In the genomic region with DNA sequence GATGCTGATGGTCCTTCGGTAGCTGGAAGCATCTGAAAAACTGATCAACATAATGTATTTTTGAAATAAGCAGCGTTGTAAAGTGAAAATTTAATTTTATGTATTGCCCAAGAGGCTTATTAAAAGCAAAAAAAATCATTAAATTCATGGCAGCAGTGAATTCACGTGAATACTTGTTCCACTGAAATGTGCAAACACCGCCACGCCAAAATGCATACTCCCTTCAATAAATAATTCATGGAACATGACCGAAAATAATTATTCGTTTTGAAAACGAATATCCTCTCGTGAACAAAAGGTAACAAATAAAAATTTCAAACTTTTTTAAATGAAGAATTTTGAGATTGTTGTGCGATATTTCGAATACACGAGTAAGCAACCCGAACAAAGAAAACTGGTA, we compare ENCODE assay signal across 2 worm cellular contexts.
TF ChIP-seq lines count a peak whose summit lies in the region.

TSS of gene F08F8.10 (minus strand) at position 38 of the 400 bp plus-strand sequence.

TF ChIP-seq in whole organism, L1 larva, 84 proteins besides CTCF, POLR2A, EP300 and RAD21 (continued from another document):
- peak; percentile 24 for TF ChIP-seq C16A3.4 (tag; optimal IDR thresholded peaks at IDR 0.05; lab: Kevin White, UChicago)
- TF ChIP-seq unc-30 (tag; optimal IDR thresholded peaks at IDR 0.05; lab: Kevin White, UChicago), result no peak
- TF ChIP-seq ceh-63 (GFP tag; optimal IDR thresholded peaks at IDR 0.05; lab: Kevin White, UChicago), result no peak
- no peak for TF ChIP-seq ceh-88 (GFP tag; IDR thresholded peaks at IDR 0.05; lab: Robert Waterston, UW)
- no peak for TF ChIP-seq fkh-8 (tag; optimal IDR thresholded peaks at IDR 0.05; lab: Kevin White, UChicago)
- TF ChIP-seq unc-130 (tag; optimal IDR thresholded peaks at IDR 0.05; lab: Kevin White, UChicago), result peak; percentile 33
- peak; percentile 92 for TF ChIP-seq unc-86 (tag; optimal IDR thresholded peaks at IDR 0.05; lab: Kevin White, UChicago)
- peak in 1 of 3 experiments; percentile 18 for TF ChIP-seq ceh-82 (tag; optimal IDR thresholded peaks at IDR 0.05; lab: Kevin White, UChicago)
- TF ChIP-seq nhr-28 (tag; optimal IDR thresholded peaks at IDR 0.05; lab: Kevin White, UChicago), result no peak
- TF ChIP-seq fkh-10 (GFP tag; optimal IDR thresholded peaks at IDR 0.05; lab: Kevin White, UChicago), result no peak
- TF ChIP-seq F16B12.6 (tag; optimal IDR thresholded peaks at IDR 0.05; lab: Kevin White, UChicago), result peak; percentile 92
- TF ChIP-seq xbp-1 (tag; optimal IDR thresholded peaks at IDR 0.05; lab: Kevin White, UChicago), result peak; percentile 35
- peak; percentile 4; the same call in 1 of the 2 replicates for TF ChIP-seq isw-1 (GFP tag; IDR thresholded peaks at IDR 0.05; lab: Robert Waterston, UW)
- TF ChIP-seq sup-37 (GFP tag; optimal IDR thresholded peaks at IDR 0.05; lab: Kevin White, UChicago), result no peak
- TF ChIP-seq egl-27 (tag; optimal IDR thresholded peaks at IDR 0.05; lab: Kevin White, UChicago), result no peak
- peak; percentile 63 to 64 for TF ChIP-seq lsy-2 (tag; optimal IDR thresholded peaks at IDR 0.05; lab: Kevin White, UChicago)
- no peak for TF ChIP-seq fkh-4 (tag; optimal IDR thresholded peaks at IDR 0.05; lab: Kevin White, UChicago; ENCODE audit: borderline replicate concordance)
- TF ChIP-seq sptf-1 (tag; optimal IDR thresholded peaks at IDR 0.05; lab: Kevin White, UChicago), result no peak
- TF ChIP-seq tbx-2 (tag; optimal IDR thresholded peaks at IDR 0.05; lab: Kevin White, UChicago), result peak; percentile 9
- no peak for TF ChIP-seq ceh-8 (GFP tag; optimal IDR thresholded peaks at IDR 0.05; lab: Kevin White, UChicago)
- no peak for TF ChIP-seq nhr-237 (tag; optimal IDR thresholded peaks at IDR 0.05; lab: Kevin White, UChicago)
- TF ChIP-seq dpl-1 (GFP tag; optimal IDR thresholded peaks at IDR 0.05; lab: Kevin White, UChicago), result peak; percentile 33 to 65 (median 47)
- peak; percentile 51 for TF ChIP-seq nhr-20 (tag; optimal IDR thresholded peaks at IDR 0.05; lab: Kevin White, UChicago)
- TF ChIP-seq ces-1 (GFP tag; optimal IDR thresholded peaks at IDR 0.05; lab: Kevin White, UChicago), result no peak
- TF ChIP-seq skn-1 (tag; optimal IDR thresholded peaks at IDR 0.05; lab: Kevin White, UChicago), result no peak
- peak; percentile 52 for TF ChIP-seq lin-14 (GFP tag; optimal IDR thresholded peaks at IDR 0.05; lab: Kevin White, UChicago)
- TF ChIP-seq unc-98 (GFP tag; IDR thresholded peaks at IDR 0.05; lab: Robert Waterston, UW), result no peak
- no peak for TF ChIP-seq nhr-90 (tag; optimal IDR thresholded peaks at IDR 0.05; lab: Kevin White, UChicago; ENCODE audit: poor library complexity)
- no peak for TF ChIP-seq egl-13 (tag; optimal IDR thresholded peaks at IDR 0.05; lab: Kevin White, UChicago)
TF ChIP-seq in whole organism, L1 larva: peak in this region for 25.

TF ChIP-seq in whole organism, L4 larva, 104 proteins besides CTCF, POLR2A, EP300 and RAD21 (continued from another document):
- no peak for TF ChIP-seq lin-29 (GFP tag; IDR thresholded peaks at IDR 0.05; lab: Robert Waterston, UW)
- TF ChIP-seq F44E2.7 (GFP tag; IDR thresholded peaks at IDR 0.05; lab: Robert Waterston, UW), result no peak
- TF ChIP-seq sdz-12 (GFP tag; optimal IDR thresholded peaks at IDR 0.05; lab: Kevin White, UChicago), result no peak
- TF ChIP-seq lin-15B (tag; optimal IDR thresholded peaks at IDR 0.05; lab: Kevin White, UChicago), result no peak
- no peak for TF ChIP-seq ama-1 (optimal IDR thresholded peaks at IDR 0.05; lab: Kevin White, UChicago)
- TF ChIP-seq egl-43 (GFP tag; IDR thresholded peaks at IDR 0.05; lab: Robert Waterston, UW), result no peak
- TF ChIP-seq Y5F2A.4 (GFP tag; optimal IDR thresholded peaks at IDR 0.05; lab: Kevin White, UChicago), result no peak
- TF ChIP-seq lin-39 (tag; optimal IDR thresholded peaks at IDR 0.05; lab: Kevin White, UChicago), result no peak
- no peak for TF ChIP-seq dmd-8 (GFP tag; IDR thresholded peaks at IDR 0.05; lab: Robert Waterston, UW)
- no peak for TF ChIP-seq nhr-48 (tag; optimal IDR thresholded peaks at IDR 0.05; lab: Kevin White, UChicago)
- TF ChIP-seq hmg-1.1 (GFP tag; IDR thresholded peaks at IDR 0.05; lab: Robert Waterston, UW), result no peak
- TF ChIP-seq aha-1 (tag; lab: Kevin White, UChicago), result no peak
- TF ChIP-seq nhr-10 (tag; optimal IDR thresholded peaks at IDR 0.05; lab: Kevin White, UChicago), result no peak
- TF ChIP-seq mes-2 (tag; optimal IDR thresholded peaks at IDR 0.05; lab: Kevin White, UChicago; ENCODE audit: poor library complexity, severe bottlenecking), result peak; percentile 71
- no peak for TF ChIP-seq lim-7 (GFP tag; IDR thresholded peaks at IDR 0.05; lab: Robert Waterston, UW)
- TF ChIP-seq ceh-44 (GFP tag; IDR thresholded peaks at IDR 0.05; lab: Robert Waterston, UW), result no peak
- no peak for TF ChIP-seq zag-1 (tag; optimal IDR thresholded peaks at IDR 0.05; lab: Kevin White, UChicago)
- TF ChIP-seq zfp-2 (tag; optimal IDR thresholded peaks at IDR 0.05; lab: Kevin White, UChicago), result no peak
- no peak for TF ChIP-seq ztf-11 (tag; optimal IDR thresholded peaks at IDR 0.05; lab: Kevin White, UChicago)
- no peak for TF ChIP-seq unc-39 (tag; optimal IDR thresholded peaks at IDR 0.05; lab: Kevin White, UChicago)
- TF ChIP-seq Y105C5A.15 (GFP tag; IDR thresholded peaks at IDR 0.05; lab: Robert Waterston, UW), result no peak
- TF ChIP-seq hlh-11 (tag; optimal IDR thresholded peaks at IDR 0.05; lab: Kevin White, UChicago), result peak; percentile 4
- TF ChIP-seq T26A8.4 (GFP tag; IDR thresholded peaks at IDR 0.05; lab: Robert Waterston, UW), result no peak
- no peak for TF ChIP-seq nhr-102 (tag; optimal IDR thresholded peaks at IDR 0.05; lab: Kevin White, UChicago)
- TF ChIP-seq mep-1 (tag; optimal IDR thresholded peaks at IDR 0.05; lab: Kevin White, UChicago), result no peak
- no peak for TF ChIP-seq nhr-11 (tag; optimal IDR thresholded peaks at IDR 0.05; lab: Kevin White, UChicago)
- TF ChIP-seq gei-8 (GFP tag; optimal IDR thresholded peaks at IDR 0.05; lab: Kevin White, UChicago), result no peak
- TF ChIP-seq Y75B8A.6 (GFP tag; IDR thresholded peaks at IDR 0.05; lab: Robert Waterston, UW), result no peak
- peak; percentile 62 for TF ChIP-seq dpl-1 (GFP tag; optimal IDR thresholded peaks at IDR 0.05; lab: Kevin White, UChicago)
- TF ChIP-seq ZK337.2 (GFP tag; IDR thresholded peaks at IDR 0.05; lab: Robert Waterston, UW), result no peak
- no peak for TF ChIP-seq snpc-1.2 (GFP tag; IDR thresholded peaks at IDR 0.05; lab: Robert Waterston, UW)
- peak in 1 of 2 experiments; percentile 81 for TF ChIP-seq unc-62 (GFP tag; optimal IDR thresholded peaks at IDR 0.05 in 1 of 2; lab: Kevin White, UChicago)
- no peak for TF ChIP-seq unc-62 (tag; optimal IDR thresholded peaks at IDR 0.05; lab: Kevin White, UChicago)
- peak; percentile 25 for TF ChIP-seq dve-1 (tag; optimal IDR thresholded peaks at IDR 0.05; lab: Kevin White, UChicago; ENCODE audit: insufficient read depth)
- peak; percentile 28 for TF ChIP-seq nhr-6 (tag; optimal IDR thresholded peaks at IDR 0.05; lab: Kevin White, UChicago)
- no peak for TF ChIP-seq daf-12 (tag; optimal IDR thresholded peaks at IDR 0.05; lab: Kevin White, UChicago)
- TF ChIP-seq nhr-42 (GFP tag; IDR thresholded peaks at IDR 0.05; lab: Robert Waterston, UW), result no peak
- TF ChIP-seq ceh-62 (tag; optimal IDR thresholded peaks at IDR 0.05; lab: Kevin White, UChicago), result no peak
- TF ChIP-seq nhr-76 (tag; optimal IDR thresholded peaks at IDR 0.05; lab: Kevin White, UChicago), result no peak
- no peak for TF ChIP-seq F37D6.2 (tag; optimal IDR thresholded peaks at IDR 0.05; lab: Kevin White, UChicago)
- TF ChIP-seq pha-4 (GFP tag; IDR thresholded peaks at IDR 0.05; lab: Robert Waterston, UW), result no peak
- TF ChIP-seq pha-4 (tag; optimal IDR thresholded peaks at IDR 0.05; lab: Kevin White, UChicago), result no peak
- no peak for TF ChIP-seq nhr-25 (tag; optimal IDR thresholded peaks at IDR 0.05; lab: Kevin White, UChicago; ENCODE audit: borderline replicate concordance, insufficient read depth)
- no peak for TF ChIP-seq aly-2 (tag; optimal IDR thresholded peaks at IDR 0.05; lab: Kevin White, UChicago)
- no peak for TF ChIP-seq ztf-7 (tag; optimal IDR thresholded peaks at IDR 0.05; lab: Kevin White, UChicago)
- no peak for TF ChIP-seq arid-1 (GFP tag; conservative IDR thresholded peaks at IDR 0.05; lab: Robert Waterston, UW)
- no peak for TF ChIP-seq D1046.2 (GFP tag; IDR thresholded peaks at IDR 0.05; lab: Robert Waterston, UW)
- TF ChIP-seq jun-1 (tag; optimal IDR thresholded peaks at IDR 0.05; lab: Kevin White, UChicago), result no peak
- no peak for TF ChIP-seq madf-9 (GFP tag; conservative IDR thresholded peaks at IDR 0.05; lab: Robert Waterston, UW)
